Worm (Caenorhabditis elegans): Measurements from ENCODE around the gene srx-93.

The srx-93 gene

DNA sequence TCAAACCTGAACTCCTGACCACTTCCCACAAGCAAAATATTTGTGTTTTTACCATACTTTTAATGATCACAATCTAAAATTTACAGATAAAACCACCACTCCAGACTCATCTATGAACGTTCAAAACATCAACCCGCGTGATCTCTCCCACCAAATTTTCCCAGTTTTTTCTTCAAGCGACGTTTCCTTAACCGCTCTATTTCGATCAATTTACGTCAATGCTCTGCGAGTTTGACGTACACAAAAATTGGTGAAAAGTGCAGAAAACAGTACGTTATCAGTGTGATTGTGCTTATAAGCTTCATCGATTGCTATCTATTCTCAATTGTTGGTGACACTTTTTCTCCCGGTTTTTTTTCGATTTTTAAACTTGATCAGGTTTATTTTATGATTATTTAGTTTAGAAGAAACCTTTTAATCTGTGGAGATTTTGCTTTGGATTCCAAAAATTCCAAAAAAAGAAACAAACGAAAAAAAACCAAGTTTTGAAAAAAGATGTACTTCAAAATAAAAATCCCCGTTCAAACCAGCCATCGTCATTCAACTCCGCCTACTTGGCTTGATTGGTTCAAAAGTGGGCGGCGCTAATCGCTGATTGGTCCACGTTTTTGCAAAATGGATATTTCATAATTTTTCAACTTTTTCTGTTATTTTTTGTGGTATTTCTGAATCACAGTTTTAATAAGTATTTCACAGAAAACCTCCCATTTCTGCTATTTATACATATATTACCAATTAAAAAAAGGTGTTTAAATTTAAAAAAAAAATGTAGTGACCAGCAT lies 11.9 kb upstream of the srx-93 start:
- peak; percentile 72 for TF ChIP-seq nfya-1 (tag; optimal IDR thresholded peaks at IDR 0.05)
- TF ChIP-seq tbx-2 (tag; optimal IDR thresholded peaks at IDR 0.05), result no peak

DNA sequence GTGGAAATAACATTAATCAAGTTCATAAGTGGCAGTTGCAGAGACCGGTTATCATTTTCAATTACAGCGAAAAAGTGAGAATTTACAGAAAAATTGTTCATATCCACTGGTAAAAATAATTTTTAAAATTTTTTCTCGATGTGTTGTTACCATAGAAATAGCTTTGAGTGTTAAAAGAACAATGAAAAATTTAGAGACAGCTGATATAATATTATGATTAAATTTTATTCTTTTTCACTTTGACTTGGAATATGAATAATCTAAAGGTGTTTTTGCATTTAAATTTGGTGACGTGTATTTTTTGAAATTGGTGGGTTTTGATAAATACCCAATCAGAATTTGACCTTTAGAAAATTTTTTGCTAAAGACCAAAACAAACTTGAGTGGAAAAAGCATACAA lies 11.1 kb upstream of the srx-93 start, which contains the start of gene F59B1.6:
Gene F59B1.6 (minus strand): TSS at position 101 of the 400 bp plus-strand sequence.
- no peak for TF ChIP-seq ahr-1 (tag; optimal IDR thresholded peaks at IDR 0.05)
- no peak for TF ChIP-seq elt-2 (tag; optimal IDR thresholded peaks at IDR 0.05)
- TF ChIP-seq pha-2 (tag; optimal IDR thresholded peaks at IDR 0.05), result no peak
- TF ChIP-seq pax-1 (tag; optimal IDR thresholded peaks at IDR 0.05), result no peak
- no peak for TF ChIP-seq che-1 (tag; optimal IDR thresholded peaks at IDR 0.05)
- TF ChIP-seq nhr-232 (tag; optimal IDR thresholded peaks at IDR 0.05), result no peak
- no peak for TF ChIP-seq unc-3 (GFP tag; conservative IDR thresholded peaks at IDR 0.05)
- TF ChIP-seq unc-3 (tag; optimal IDR thresholded peaks at IDR 0.05), result no peak
- TF ChIP-seq mec-3 (tag; optimal IDR thresholded peaks at IDR 0.05; ENCODE audit: borderline replicate concordance), result no peak
- no peak for TF ChIP-seq ama-1 (optimal IDR thresholded peaks at IDR 0.05)
- TF ChIP-seq pqm-1 (tag; optimal IDR thresholded peaks at IDR 0.05), result no peak
- no peak for TF ChIP-seq ceh-9 (tag; optimal IDR thresholded peaks at IDR 0.05)
- no peak for TF ChIP-seq tbx-7 (tag; optimal IDR thresholded peaks at IDR 0.05)
- no peak for TF ChIP-seq gmeb-2 (tag; optimal IDR thresholded peaks at IDR 0.05)

DNA sequence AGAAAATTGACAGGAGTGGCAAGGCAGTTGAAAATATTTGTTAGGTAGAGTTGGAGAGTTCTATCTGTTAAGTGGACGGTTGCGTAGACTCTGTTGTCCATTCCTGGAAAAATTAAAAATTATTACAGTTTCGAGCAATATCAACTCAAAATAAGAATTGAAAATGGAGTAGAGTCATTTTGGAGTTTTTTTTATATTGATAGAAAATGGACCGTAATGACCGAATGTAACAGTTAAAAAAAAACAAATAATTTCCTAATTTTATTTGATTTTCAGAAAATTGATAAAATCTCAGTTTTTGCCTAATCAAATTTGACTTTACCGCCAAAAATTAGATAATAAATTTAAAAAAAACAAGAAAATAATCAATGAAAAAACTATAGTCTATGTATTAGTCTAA lies 6.4 kb upstream of the srx-93 start, which contains the start of gene F59B1.4:
Gene F59B1.4 (minus strand): TSS at position 101 of the 400 bp plus-strand sequence.
- TF ChIP-seq pha-4 (tag; optimal IDR thresholded peaks at IDR 0.05), result no peak
- TF ChIP-seq ceh-6 (GFP tag; optimal IDR thresholded peaks at IDR 0.05), result no peak
- no peak for TF ChIP-seq ceh-18 (tag; optimal IDR thresholded peaks at IDR 0.05)
- no peak for TF ChIP-seq pat-9 (tag; optimal IDR thresholded peaks at IDR 0.05)
- TF ChIP-seq hlh-30 (tag; optimal IDR thresholded peaks at IDR 0.05; ENCODE audit: insufficient read depth), result no peak
- no peak for TF ChIP-seq sox-4 (tag; optimal IDR thresholded peaks at IDR 0.05)
- TF ChIP-seq pag-3 (tag; optimal IDR thresholded peaks at IDR 0.05; ENCODE audit: borderline replicate concordance), result no peak
- no peak for TF ChIP-seq tbx-2 (tag; optimal IDR thresholded peaks at IDR 0.05)

DNA sequence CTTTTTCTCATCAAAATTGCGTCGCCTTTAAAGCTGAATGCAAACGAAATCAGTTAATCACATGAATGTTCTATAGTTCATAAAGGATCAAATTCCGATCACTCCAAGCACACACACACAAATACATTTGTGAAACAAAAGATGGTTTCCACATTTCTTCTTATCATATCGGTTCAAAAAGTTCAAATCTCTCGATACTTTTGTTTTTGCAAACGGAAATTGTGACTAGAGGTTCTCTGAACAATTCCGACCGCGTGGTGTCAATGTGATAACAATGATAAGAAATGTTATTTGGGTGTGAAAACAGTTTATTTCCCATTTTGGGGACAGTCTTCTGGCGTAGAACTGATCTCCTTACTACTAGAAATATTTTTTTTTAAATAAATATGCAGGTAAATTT lies 3.7 kb downstream of the srx-93 start:
- TF ChIP-seq sox-4 (tag; optimal IDR thresholded peaks at IDR 0.05), result no peak
- no peak for TF ChIP-seq ceh-34 (tag; optimal IDR thresholded peaks at IDR 0.05)
- no peak for TF ChIP-seq ceh-14 (tag; optimal IDR thresholded peaks at IDR 0.05)
- no peak for TF ChIP-seq ceh-22 (tag; optimal IDR thresholded peaks at IDR 0.05)
- TF ChIP-seq npax-4 (tag; optimal IDR thresholded peaks at IDR 0.05), result no peak
- TF ChIP-seq ceh-30 (tag; optimal IDR thresholded peaks at IDR 0.05), result no peak
- TF ChIP-seq ceh-45 (GFP tag; IDR thresholded peaks at IDR 0.05), result no peak
- TF ChIP-seq hlh-30 (tag; optimal IDR thresholded peaks at IDR 0.05; ENCODE audit: insufficient read depth), result no peak
- no peak for TF ChIP-seq fkh-6 (tag; optimal IDR thresholded peaks at IDR 0.05)
- TF ChIP-seq pat-9 (tag; optimal IDR thresholded peaks at IDR 0.05), result no peak
- no peak for TF ChIP-seq unc-3 (GFP tag; conservative IDR thresholded peaks at IDR 0.05)
- no peak for TF ChIP-seq unc-3 (tag; optimal IDR thresholded peaks at IDR 0.05)
- no peak for TF ChIP-seq lin-11 (tag; optimal IDR thresholded peaks at IDR 0.05)
- no peak for TF ChIP-seq ama-1 (optimal IDR thresholded peaks at IDR 0.05)
- no peak for TF ChIP-seq ceh-18 (tag; optimal IDR thresholded peaks at IDR 0.05)

DNA sequence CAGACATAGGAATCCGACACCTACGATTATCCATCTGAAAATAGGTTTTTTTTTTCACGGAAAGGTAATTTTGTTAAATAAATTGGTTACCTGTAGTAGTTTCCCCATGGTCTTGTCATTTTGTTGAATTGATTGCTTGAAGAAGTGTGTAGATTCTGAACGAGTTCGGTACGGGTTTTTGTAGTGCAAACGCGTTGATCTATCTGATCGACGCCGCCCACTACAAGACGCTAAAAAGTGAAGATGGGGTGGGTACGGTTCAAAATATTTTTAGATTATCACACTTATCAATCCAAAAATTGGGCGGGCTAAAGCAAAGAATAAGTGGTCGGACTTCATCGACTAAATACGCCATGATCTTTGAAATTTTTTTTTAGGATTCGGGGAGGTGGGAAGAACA lies 6.1 kb downstream of the srx-93 start, which contains the start of gene T22F3.11:
Gene T22F3.11 (minus strand): TSS at position 157 of the 400 bp plus-strand sequence.
- TF ChIP-seq dve-1 (tag; optimal IDR thresholded peaks at IDR 0.05), result no peak
- no peak for TF ChIP-seq ceh-9 (tag; optimal IDR thresholded peaks at IDR 0.05)
- no peak for TF ChIP-seq rnt-1 (tag; optimal IDR thresholded peaks at IDR 0.05)
- no peak for TF ChIP-seq ceh-48 (tag; optimal IDR thresholded peaks at IDR 0.05)
- no peak for TF ChIP-seq sox-4 (tag; optimal IDR thresholded peaks at IDR 0.05)
- no peak for TF ChIP-seq ceh-2 (tag; optimal IDR thresholded peaks at IDR 0.05)
- TF ChIP-seq tbx-7 (tag; optimal IDR thresholded peaks at IDR 0.05), result no peak
- no peak for TF ChIP-seq eyg-1 (tag; optimal IDR thresholded peaks at IDR 0.05)
- no peak for TF ChIP-seq che-1 (tag; optimal IDR thresholded peaks at IDR 0.05)
- no peak for TF ChIP-seq ceh-19 (GFP tag; optimal IDR thresholded peaks at IDR 0.05)
- no peak for TF ChIP-seq mec-3 (tag; optimal IDR thresholded peaks at IDR 0.05; ENCODE audit: borderline replicate concordance)
- TF ChIP-seq Y22D7AL.16 (tag; optimal IDR thresholded peaks at IDR 0.05), result no peak
- TF ChIP-seq sdc-2 (tag; optimal IDR thresholded peaks at IDR 0.05), result no peak

All from whole organism, late embryonic.